Fruit fly (Drosophila melanogaster) whole organism, adult: Measurements from ENCODE around the gene Rap1.

Experiments used
- CG11617 ChIP-seq: fragments of 200-800 bp; sonication (Bioruptor generic); optimal IDR thresholded peaks from 2 replicates; lab custom pipeline; 2017; ENCODE audit warnings: mild to moderate bottlenecking, missing biosample characterization, missing genetic modification reagents, missing genetic modification characterization
- CG12768 ChIP-seq: fragments of 200-800 bp; sonication (Bioruptor generic); optimal IDR thresholded peaks from 2 replicates; lab custom pipeline; 2017; ENCODE audit warnings: missing biosample characterization, missing genetic modification characterization, mild to moderate bottlenecking, moderate library complexity, missing genetic modification reagents
- CG14711 ChIP-seq: fragments of 200-800 bp; sonication (Bioruptor generic); optimal IDR thresholded peaks from 2 replicates; lab custom pipeline; 2018; ENCODE audit warnings: missing biosample characterization, mild to moderate bottlenecking, missing genetic modification characterization, moderate library complexity
- CG1620 ChIP-seq: fragments of 200-800 bp; sonication (Bioruptor generic); optimal IDR thresholded peaks from 2 replicates; lab custom pipeline; 2016; ENCODE audit warnings: missing biosample characterization, missing genetic modification characterization
- CG33017 ChIP-seq: fragments of 200-800 bp; sonication (Bioruptor generic); optimal IDR thresholded peaks from 2 replicates; lab custom pipeline; 2018; ENCODE audit warnings: missing biosample characterization, mild to moderate bottlenecking, missing genetic modification characterization, moderate library complexity
- CG5204 ChIP-seq: fragments of 200-800 bp; sonication (Bioruptor generic); optimal IDR thresholded peaks from 2 replicates; lab custom pipeline; 2016; ENCODE audit warnings: missing biosample characterization, missing genetic modification characterization
- CG7045 ChIP-seq: fragments of 200-800 bp; sonication (Bioruptor generic); optimal IDR thresholded peaks from 2 replicates; lab custom pipeline; 2017; ENCODE audit warnings: missing biosample characterization, mild to moderate bottlenecking, missing genetic modification characterization
- CG7101 ChIP-seq: fragments of 200-800 bp; sonication (Bioruptor generic); optimal IDR thresholded peaks from 2 replicates; lab custom pipeline; 2018; ENCODE audit warnings: missing biosample characterization, mild to moderate bottlenecking, missing genetic modification characterization, moderate library complexity
- Clk ChIP-seq: fragments of 200-800 bp; sonication (Bioruptor generic); optimal IDR thresholded peaks from 2 replicates; lab custom pipeline; 2017; ENCODE audit warnings: missing biosample characterization, missing genetic modification characterization
- Crg-1 ChIP-seq: fragments of 200-800 bp; sonication (Bioruptor generic); optimal IDR thresholded peaks from 2 replicates; lab custom pipeline; 2016; ENCODE audit warnings: missing biosample characterization, missing genetic modification characterization
- Hr96 ChIP-seq: fragments of 200-800 bp; sonication (Bioruptor generic); optimal IDR thresholded peaks from 2 replicates; lab custom pipeline; 2016; ENCODE audit warnings: missing biosample characterization, missing genetic modification characterization
- Mnt ChIP-seq: fragments of 200-800 bp; sonication (Bioruptor generic); optimal IDR thresholded peaks from 2 replicates; lab custom pipeline; 2016; ENCODE audit warnings: missing biosample characterization, mild to moderate bottlenecking, missing genetic modification characterization
- bab1 ChIP-seq: fragments of 200-800 bp; sonication (Bioruptor generic); optimal IDR thresholded peaks from 3 replicates; lab custom pipeline; 2019; ENCODE audit warnings: missing biosample characterization, mild to moderate bottlenecking, missing genetic modification characterization, moderate library complexity
- cic ChIP-seq: fragments of 200-800 bp; sonication (Bioruptor generic); optimal IDR thresholded peaks from 2 replicates; lab custom pipeline; 2017; ENCODE audit warnings: missing biosample characterization, mild to moderate bottlenecking, missing genetic modification characterization, moderate library complexity
- cnc ChIP-seq, 2 experiments: fragments of >200 bp; optimal IDR thresholded peaks; 2 replicates each; lab custom pipeline; 2017
- kay ChIP-seq: fragments of 200-800 bp; sonication (Bioruptor generic); peaks from one replicate; lab custom pipeline; 2016; ENCODE audit warnings: missing biosample characterization, missing genetic modification characterization, borderline replicate concordance
- ovo ChIP-seq: fragments of 200-800 bp; sonication (Bioruptor generic); optimal IDR thresholded peaks from 2 replicates; lab custom pipeline; 2016; ENCODE audit warnings: missing biosample characterization, missing genetic modification characterization
- pad ChIP-seq: fragments of 200-800 bp; sonication (Bioruptor generic); optimal IDR thresholded peaks from 3 replicates; lab custom pipeline; 2017; ENCODE audit warnings: missing biosample characterization, missing genetic modification characterization, mild to moderate bottlenecking, moderate library complexity, missing genetic modification reagents
- tj ChIP-seq: fragments of 200-800 bp; sonication (Bioruptor generic); optimal IDR thresholded peaks from 3 replicates; lab custom pipeline; 2017; ENCODE audit warnings: missing biosample characterization, mild to moderate bottlenecking, missing genetic modification characterization, moderate library complexity
- toe ChIP-seq: fragments of 200-800 bp; sonication (Bioruptor generic); optimal IDR thresholded peaks from 2 replicates; lab custom pipeline; 2016; ENCODE audit warnings: missing biosample characterization, missing genetic modification characterization

Rap1 gene

dm6 chr3L:1866021-1866811, 4.2 kb upstream of the Rap1 start:
- TF ChIP-seq CG14711 (tag; lab: Kevin White, UChicago): no peak
- no peak for TF ChIP-seq tj
- TF ChIP-seq cnc (optimal IDR thresholded peaks at IDR 0.05; lab: Kevin White, UChicago): no peak
- TF ChIP-seq Mnt (GFP tag; lab: Kevin White, UChicago): no peak
- TF ChIP-seq bab1 (GFP tag; lab: Kevin White, UChicago): no peak
- TF ChIP-seq CG12768: no peak
- no peak for TF ChIP-seq pad (GFP tag; lab: Kevin White, UChicago)
- no peak for TF ChIP-seq Hr96 (GFP tag; lab: Kevin White, UChicago)
- no peak for TF ChIP-seq CG7045
- no peak for TF ChIP-seq cic (GFP tag; lab: Kevin White, UChicago)
- TF ChIP-seq CG7101 (tag; lab: Kevin White, UChicago): no peak
- no peak for TF ChIP-seq Crg-1 (GFP tag; lab: Kevin White, UChicago)
- TF ChIP-seq CG33017 (tag; lab: Kevin White, UChicago): no peak
- TF ChIP-seq toe (GFP tag; lab: Kevin White, UChicago): no peak
- no peak for TF ChIP-seq kay (GFP tag; lab: Kevin White, UChicago)
- TF ChIP-seq CG5204 (GFP tag; lab: Kevin White, UChicago): no peak
- TF ChIP-seq CG1620 (GFP tag; lab: Kevin White, UChicago): no peak
- no peak for TF ChIP-seq ovo (GFP tag; lab: Kevin White, UChicago)
- TF ChIP-seq CG11617 (GFP tag; lab: Kevin White, UChicago): no peak

DNA sequence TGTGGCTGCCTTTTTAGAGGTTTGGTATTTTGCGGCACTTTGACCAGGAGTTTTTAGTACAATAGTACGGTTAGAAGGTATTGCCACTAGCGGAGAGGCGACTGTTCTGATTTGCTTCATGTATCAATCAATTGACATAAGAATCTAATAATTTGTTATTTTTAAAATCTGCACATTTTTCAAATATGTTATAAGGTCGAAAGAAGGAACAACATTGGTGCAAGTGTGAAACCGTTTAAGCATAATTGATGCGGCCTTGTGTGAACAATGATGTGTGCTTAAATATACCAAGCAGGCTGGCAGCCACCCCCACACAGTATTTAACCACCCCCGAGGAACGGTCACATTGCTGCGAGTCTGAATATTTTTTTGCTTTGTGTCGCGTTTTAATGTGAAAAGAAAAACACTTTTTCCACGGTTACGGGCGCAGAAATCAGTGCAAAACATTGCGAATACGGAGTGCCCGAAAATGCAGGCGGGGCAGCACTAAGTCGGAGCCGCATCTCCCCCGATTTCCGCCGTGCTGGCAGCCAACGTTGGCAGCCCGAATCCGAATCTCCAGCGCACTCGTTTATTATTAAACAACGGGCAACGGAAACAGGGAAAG, 3.2 kb upstream of the Rap1 start, which contains the start of the genes HBS1 and CG12025:
HBS1 (minus strand) TSS at position 120 of the 607 bp plus-strand sequence.
CG12025 (plus strand) TSS at position 310 of the 607 bp plus-strand sequence.
- TF ChIP-seq CG7045: peak; percentile 13
- TF ChIP-seq cnc (optimal IDR thresholded peaks at IDR 0.05; lab: Kevin White, UChicago): no peak
- TF ChIP-seq toe (GFP tag; lab: Kevin White, UChicago): peak; percentile 80
- TF ChIP-seq pad (GFP tag; lab: Kevin White, UChicago): peak; percentile 18
- TF ChIP-seq ovo (GFP tag; lab: Kevin White, UChicago): peak; percentile 19
- TF ChIP-seq Hr96 (GFP tag; lab: Kevin White, UChicago): peak; percentile 58
- peak; percentile 51 for TF ChIP-seq Mnt (GFP tag; lab: Kevin White, UChicago)
- peak; percentile 25 for TF ChIP-seq tj
- TF ChIP-seq bab1 (GFP tag; lab: Kevin White, UChicago): peak; percentile 38
- peak; percentile 62 for TF ChIP-seq CG14711 (tag; lab: Kevin White, UChicago)
- peak; percentile 36 for TF ChIP-seq CG7101 (tag; lab: Kevin White, UChicago)
- TF ChIP-seq CG11617 (GFP tag; lab: Kevin White, UChicago): no peak
- no peak for TF ChIP-seq CG5204 (GFP tag; lab: Kevin White, UChicago)
- peak; percentile 8 for TF ChIP-seq CG33017 (tag; lab: Kevin White, UChicago)
- TF ChIP-seq Crg-1 (GFP tag; lab: Kevin White, UChicago): no peak
- TF ChIP-seq CG1620 (GFP tag; lab: Kevin White, UChicago): peak; percentile 52

dm6 chr3L:1861400-1861793, 642 bp downstream of the Rap1 start:
- TF ChIP-seq Crg-1 (GFP tag; lab: Kevin White, UChicago) (no peak), CG11617 (GFP tag; lab: Kevin White, UChicago) (no peak), CG7045 (no peak), bab1 (GFP tag; lab: Kevin White, UChicago) (peak; percentile 37), Hr96 (GFP tag; lab: Kevin White, UChicago) (no peak), kay (GFP tag; lab: Kevin White, UChicago) (no peak), CG12768 (peak; percentile 22), CG5204 (GFP tag; lab: Kevin White, UChicago) (no peak), CG7101 (tag; lab: Kevin White, UChicago) (no peak), cic (GFP tag; lab: Kevin White, UChicago) (peak; percentile 13)

DNA sequence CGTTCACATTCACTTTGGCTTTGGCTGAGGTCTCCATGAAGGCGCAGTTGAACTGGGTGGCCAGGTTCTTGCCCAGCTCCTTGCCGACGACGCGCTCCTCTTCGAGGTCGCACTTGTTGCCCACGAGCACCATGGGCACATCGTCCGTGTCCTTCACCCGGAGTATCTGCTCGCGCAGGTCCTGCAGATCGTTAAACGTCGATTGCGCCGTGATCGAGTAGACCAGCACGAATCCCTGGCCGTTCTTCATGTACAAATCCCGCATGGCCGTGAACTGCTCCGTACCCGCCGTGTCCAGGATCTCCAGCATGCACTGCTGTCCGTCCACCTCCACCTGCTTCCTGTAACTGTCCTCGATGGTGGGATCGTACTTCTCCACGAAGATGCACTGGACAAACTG, 1.3 kb downstream of the Rap1 start:
- TF ChIP-seq bab1 (GFP tag; lab: Kevin White, UChicago) (no peak), CG7101 (tag; lab: Kevin White, UChicago) (no peak), CG1620 (GFP tag; lab: Kevin White, UChicago) (no peak), ovo (GFP tag; lab: Kevin White, UChicago) (no peak), Mnt (GFP tag; lab: Kevin White, UChicago) (no peak), cnc (optimal IDR thresholded peaks at IDR 0.05; lab: Kevin White, UChicago) (no peak), Clk (GFP tag; lab: Kevin White, UChicago) (no peak), tj (no peak), Hr96 (GFP tag; lab: Kevin White, UChicago) (no peak), cic (GFP tag; lab: Kevin White, UChicago) (no peak), CG11617 (GFP tag; lab: Kevin White, UChicago) (no peak), CG5204 (GFP tag; lab: Kevin White, UChicago) (no peak), kay (GFP tag; lab: Kevin White, UChicago) (no peak), toe (GFP tag; lab: Kevin White, UChicago) (no peak), CG12768 (no peak), pad (GFP tag; lab: Kevin White, UChicago) (no peak), CG14711 (tag; lab: Kevin White, UChicago) (no peak), CG33017 (tag; lab: Kevin White, UChicago) (no peak), CG7045 (no peak), Crg-1 (GFP tag; lab: Kevin White, UChicago) (no peak)

DNA sequence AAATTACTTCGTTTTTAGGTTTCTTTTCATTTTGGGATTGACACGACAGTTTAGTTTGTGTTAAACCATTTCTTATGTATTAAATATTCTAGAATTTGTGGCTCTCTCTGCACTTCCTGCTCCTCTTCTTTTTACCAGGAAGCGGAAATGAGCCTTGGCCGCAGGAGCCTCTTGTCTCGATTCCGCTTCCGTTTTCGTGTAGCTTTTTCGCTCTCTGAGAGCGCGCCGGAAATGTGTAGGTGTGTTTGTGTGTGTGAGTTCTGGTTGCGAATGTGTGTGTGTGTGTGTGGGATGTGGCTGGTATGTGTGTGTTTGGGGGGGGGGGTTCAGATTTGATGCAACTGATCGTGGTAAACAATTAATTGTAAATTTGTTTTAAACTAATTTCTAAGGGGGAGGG, 2.5 kb downstream of the Rap1 start:
- TF ChIP-seq cic (GFP tag; lab: Kevin White, UChicago) (no peak), CG5204 (GFP tag; lab: Kevin White, UChicago) (no peak), cnc (optimal IDR thresholded peaks at IDR 0.05; lab: Kevin White, UChicago) (no peak), Hr96 (GFP tag; lab: Kevin White, UChicago) (no peak), CG11617 (GFP tag; lab: Kevin White, UChicago) (peak; percentile 19), CG12768 (no peak), CG7045 (no peak), ovo (GFP tag; lab: Kevin White, UChicago) (no peak)
